Fruit fly (Drosophila melanogaster): ENCODE measurements around the gene Fim.
A peak's percentile ranks its signal among the peaks of the same experiment; 100 is the strongest.

Gene Fim

DNA sequence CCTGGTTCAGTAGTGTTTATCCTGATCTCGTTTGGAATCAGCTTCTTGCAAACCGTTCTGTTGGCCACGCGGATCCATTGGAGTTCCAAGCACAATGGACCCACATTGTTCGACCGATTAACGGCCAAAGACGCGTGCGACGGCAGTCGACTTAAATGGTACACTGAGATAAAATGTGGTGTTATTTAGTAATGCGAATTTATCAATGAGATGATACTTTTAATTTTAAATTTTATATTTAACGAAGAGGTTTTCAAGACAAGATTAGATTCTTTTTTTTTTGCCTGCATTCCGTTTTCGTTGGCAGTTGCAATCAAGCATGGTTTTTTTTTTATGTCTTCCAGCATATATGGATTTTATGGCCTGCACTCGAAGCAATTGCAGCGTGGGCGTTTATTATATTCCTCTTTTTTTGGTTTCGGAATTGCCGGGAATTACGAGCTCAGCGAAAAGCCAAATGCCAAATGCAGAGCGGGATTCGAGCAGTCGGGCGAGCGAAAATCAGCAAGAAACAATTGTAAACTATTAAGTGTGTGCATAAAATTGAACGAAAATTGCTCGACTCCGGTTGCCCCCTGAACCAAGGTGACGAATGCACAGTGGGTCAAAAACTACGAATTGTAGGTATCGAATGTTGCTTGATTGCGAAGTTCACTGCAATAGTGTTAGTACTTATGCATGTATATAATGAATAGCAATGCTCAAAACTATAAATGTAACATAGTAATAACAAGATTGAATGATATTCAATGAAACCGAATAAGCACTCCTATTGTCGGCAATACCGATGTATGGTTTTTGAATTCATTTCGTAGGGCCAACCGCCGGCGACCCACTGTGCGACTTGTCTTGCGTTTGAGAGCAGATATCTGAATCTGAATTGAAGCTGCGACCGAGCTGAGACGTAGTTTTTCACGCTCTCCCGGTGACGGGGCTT is 2.6 kb downstream of the Fim start (continued):
- TF ChIP-seq CG17385 (GFP tag; optimal IDR thresholded peaks at IDR 0.05) (peak; percentile 65), NK7.1 (GFP tag; optimal IDR thresholded peaks at IDR 0.05) (peak; percentile 25), kni (GFP tag; optimal IDR thresholded peaks at IDR 0.05) (no peak), nom (GFP tag; optimal IDR thresholded peaks at IDR 0.05) (peak; percentile 69), Opbp (GFP tag; IDR thresholded peaks at IDR 0.05; ENCODE audit: partially characterized antibody) (no peak), dpn (GFP tag; optimal IDR thresholded peaks at IDR 0.05) (peak; percentile 54 to 65), CG2875 (GFP tag; optimal IDR thresholded peaks at IDR 0.05) (peak; percentile 28), Side (GFP tag; optimal IDR thresholded peaks at IDR 0.05) (peak; percentile 66), Trl (optimal IDR thresholded peaks at IDR 0.05) (no peak), Trl (GFP tag; optimal IDR thresholded peaks at IDR 0.05) (peak; percentile 66), jing (GFP tag; optimal IDR thresholded peaks at IDR 0.05) (peak; percentile 45), odd (GFP tag; optimal IDR thresholded peaks at IDR 0.05) (peak; percentile 51), Lpt (GFP tag; optimal IDR thresholded peaks at IDR 0.05) (no peak), pnt (GFP tag; optimal IDR thresholded peaks at IDR 0.05) (peak; percentile 45), Scr (GFP tag; IDR thresholded peaks at IDR 0.05; ENCODE audit: partially characterized antibody) (no peak), Vsx1 (GFP tag; optimal IDR thresholded peaks at IDR 0.05) (no peak), luna (GFP tag; optimal IDR thresholded peaks at IDR 0.05) (peak; percentile 33), CG12391 (tag; optimal IDR thresholded peaks at IDR 0.05) (peak; percentile 68), Dad (GFP tag; optimal IDR thresholded peaks at IDR 0.05) (peak; percentile 10), gce (GFP tag; IDR thresholded peaks at IDR 0.05) (peak; percentile 45; the same call in 1 of the 3 replicates), CG7786 (GFP tag; optimal IDR thresholded peaks at IDR 0.05) (peak; percentile 63), CG6254 (GFP tag; optimal IDR thresholded peaks at IDR 0.05) (peak; percentile 10), nmo (GFP tag; optimal IDR thresholded peaks at IDR 0.05) (peak; percentile 47), CG2678 (tag; optimal IDR thresholded peaks at IDR 0.05) (peak; percentile 79), Ssrp (tag; optimal IDR thresholded peaks at IDR 0.05) (peak; percentile 31), gsb (GFP tag; IDR thresholded peaks at IDR 0.05) (peak; percentile 59; the same call in 1 of the 2 replicates), Atf3 (GFP tag; optimal IDR thresholded peaks at IDR 0.05) (peak; percentile 31), shn (GFP tag; optimal IDR thresholded peaks at IDR 0.05) (peak; percentile 58), hbn (GFP tag; IDR thresholded peaks at IDR 0.05; ENCODE audit: partially characterized antibody) (no peak), CG12769 (tag; optimal IDR thresholded peaks at IDR 0.05) (peak; percentile 85), hth (optimal IDR thresholded peaks at IDR 0.05) (no peak), CG11695 (GFP tag; IDR thresholded peaks at IDR 0.05) (peak; percentile 81), CG9876 (GFP tag; optimal IDR thresholded peaks at IDR 0.05) (peak; percentile 34), CG9797 (GFP tag; optimal IDR thresholded peaks at IDR 0.05) (no peak), kay (GFP tag; optimal IDR thresholded peaks at IDR 0.05) (peak; percentile 42), B-H2 (GFP tag; optimal IDR thresholded peaks at IDR 0.05) (peak; percentile 86), usp (GFP tag; optimal IDR thresholded peaks at IDR 0.05) (no peak), CG11085 (GFP tag; IDR thresholded peaks at IDR 0.05) (peak; percentile 30; the same call in 1 of the 2 replicates), CoRest (tag; optimal IDR thresholded peaks at IDR 0.05) (peak; percentile 75), MTF-1 (GFP tag; optimal IDR thresholded peaks at IDR 0.05; ENCODE audit: borderline replicate concordance) (no peak), Mes4 (GFP tag; optimal IDR thresholded peaks at IDR 0.05) (peak; percentile 25), CG11247 (GFP tag; IDR thresholded peaks at IDR 0.05) (0 out of 2 replicates have a peak, but pooled peaks have one; percentile 13), CG13424 (tag; optimal IDR thresholded peaks at IDR 0.05) (peak; percentile 78), NFAT (GFP tag; IDR thresholded peaks at IDR 0.05) (peak; percentile 73), crol (GFP tag; IDR thresholded peaks at IDR 0.05) (no peak), CG30403 (GFP tag; optimal IDR thresholded peaks at IDR 0.05) (peak; percentile 64), CG15073 (GFP tag; optimal IDR thresholded peaks at IDR 0.05) (no peak), CG9727 (GFP tag; optimal IDR thresholded peaks at IDR 0.05) (peak; percentile 37), CG32532 (GFP tag; IDR thresholded peaks at IDR 0.05) (peak; percentile 72; the same call in 1 of the 2 replicates)

Data from whole organism, embryonic.